Worm (Caenorhabditis elegans): ENCODE data around the gene C09B9.85.
"Not testable (repeated sequence)": the region's sequence is repeated elsewhere in the genome, so short reads cannot be mapped to it uniquely, and the experiment has no call there.

C09B9.85 gene

DNA sequence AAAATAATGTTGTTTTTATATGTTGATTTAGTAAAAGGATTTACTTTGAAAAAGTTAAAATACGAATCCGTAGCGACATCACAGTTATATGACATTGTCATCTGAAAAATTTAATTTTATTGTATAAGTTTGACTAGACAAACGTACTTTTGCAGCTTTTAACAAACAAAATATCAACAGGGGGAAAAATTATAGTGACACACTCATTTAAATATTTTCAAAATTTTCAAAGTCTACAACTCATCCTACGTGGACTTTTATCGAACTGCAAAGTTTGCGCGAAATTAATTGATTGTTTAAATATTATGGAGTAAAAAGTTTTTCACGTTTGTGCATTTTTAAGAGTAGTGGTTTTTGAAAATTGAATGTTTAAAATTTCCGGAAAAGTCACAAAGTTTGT lies at the start of gene C09B9.85:
C09B9.85 (minus strand) TSS at position 101 of the 400 bp plus-strand sequence.
- TF ChIP-seq nhr-102 (tag; optimal IDR thresholded peaks at IDR 0.05) = no peak
- no peak for TF ChIP-seq zip-11 (GFP tag; IDR thresholded peaks at IDR 0.05)
- no peak for TF ChIP-seq sdz-12 (GFP tag; optimal IDR thresholded peaks at IDR 0.05)
- TF ChIP-seq daf-12 (tag; optimal IDR thresholded peaks at IDR 0.05) = no peak
- TF ChIP-seq Y5F2A.4 (GFP tag; optimal IDR thresholded peaks at IDR 0.05) = no peak
- no peak for TF ChIP-seq mes-2 (tag; optimal IDR thresholded peaks at IDR 0.05; ENCODE audit: poor library complexity, severe bottlenecking)
- TF ChIP-seq rbr-2 (tag; optimal IDR thresholded peaks at IDR 0.05) = no peak
- TF ChIP-seq dve-1 (tag; optimal IDR thresholded peaks at IDR 0.05; ENCODE audit: insufficient read depth) = no peak
- TF ChIP-seq cey-2 (tag; optimal IDR thresholded peaks at IDR 0.05; ENCODE audit: borderline replicate concordance, insufficient read depth) = no peak
- TF ChIP-seq lin-13 (GFP tag; optimal IDR thresholded peaks at IDR 0.05) = no peak
- TF ChIP-seq zag-1 (tag; optimal IDR thresholded peaks at IDR 0.05) = no peak
- no peak for TF ChIP-seq ceh-82 (tag; optimal IDR thresholded peaks at IDR 0.05)
- TF ChIP-seq vab-7 (GFP tag; IDR thresholded peaks at IDR 0.05) = no peak

- no peak for TF ChIP-seq lin-29 (GFP tag; IDR thresholded peaks at IDR 0.05)
- TF ChIP-seq mdt-29 (GFP tag; IDR thresholded peaks at IDR 0.05) = no peak
- TF ChIP-seq snpc-1.2 (GFP tag; IDR thresholded peaks at IDR 0.05) = no peak
- no peak for TF ChIP-seq pha-4 (GFP tag; IDR thresholded peaks at IDR 0.05)
- no peak for TF ChIP-seq pha-4 (tag; optimal IDR thresholded peaks at IDR 0.05)
- TF ChIP-seq sdz-12 (GFP tag; optimal IDR thresholded peaks at IDR 0.05) = no peak
- peak in 1 of 2 experiments; percentile 16 for TF ChIP-seq unc-62 (GFP tag; optimal IDR thresholded peaks at IDR 0.05 in 1 of 2)
- TF ChIP-seq unc-62 (tag; optimal IDR thresholded peaks at IDR 0.05) = no peak
Measured at ce11 chrIV:5073836-5074235, 48.3 kb upstream of the C09B9.85 start.

DNA sequence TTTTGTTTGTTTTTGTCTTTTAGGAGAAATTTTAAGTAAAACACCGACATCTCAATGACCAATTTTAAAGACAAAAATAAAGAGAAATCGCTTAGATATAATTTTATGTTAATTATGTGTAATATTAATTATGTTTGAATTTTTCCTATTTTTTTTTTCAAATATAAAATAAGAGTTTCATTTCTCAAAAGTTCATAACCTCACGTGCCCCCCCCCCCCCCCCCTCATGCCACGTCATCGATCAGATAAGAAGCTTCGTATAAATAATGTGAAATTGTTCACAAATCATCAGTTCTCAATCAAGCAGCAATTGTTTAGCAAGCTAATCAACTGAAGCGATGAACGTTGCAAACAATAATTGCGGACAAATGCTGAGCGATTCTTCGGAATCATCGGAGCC lies 45.0 kb upstream of the C09B9.85 start, which contains the start of gene C02B10.6:
C02B10.6 (plus strand) TSS at position 301 of the 400 bp plus-strand sequence.
- not testable (repeated sequence) for TF ChIP-seq hif-1 (tag; optimal IDR thresholded peaks at IDR 0.05); nhr-48 (tag; optimal IDR thresholded peaks at IDR 0.05); madf-9 (GFP tag; conservative IDR thresholded peaks at IDR 0.05)

DNA sequence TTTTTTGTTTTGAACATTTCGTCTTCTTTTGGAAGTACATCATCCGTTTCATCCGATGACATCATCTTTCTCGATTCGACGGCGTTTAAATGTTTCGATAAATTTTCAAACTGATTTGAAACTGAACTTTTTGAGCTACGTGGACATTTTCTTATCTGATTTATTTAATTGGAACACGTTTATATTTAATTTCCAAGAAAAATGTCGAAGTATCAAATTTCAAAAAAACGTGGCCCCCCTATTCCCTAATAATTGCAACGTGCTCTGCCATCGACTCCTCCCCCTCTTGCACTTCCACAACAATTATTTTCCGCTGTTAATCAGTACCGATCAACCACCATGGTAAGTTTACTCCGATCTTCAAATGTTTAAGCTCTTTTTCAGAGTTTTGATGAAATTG lies 43.0 kb upstream of the C09B9.85 start, which contains the start of the genes R13H9.6 and rmd-6:
R13H9.6 (minus strand) TSS at position 101 of the 400 bp plus-strand sequence.
rmd-6 (plus strand) TSS at position 305 of the 400 bp plus-strand sequence.
- not testable (repeated sequence) for TF ChIP-seq rbr-2 (tag; optimal IDR thresholded peaks at IDR 0.05); duxl-1 (tag; optimal IDR thresholded peaks at IDR 0.05; ENCODE audit: poor library complexity); lin-29 (GFP tag; IDR thresholded peaks at IDR 0.05)

- not testable (repeated sequence) for TF ChIP-seq duxl-1 (tag; optimal IDR thresholded peaks at IDR 0.05; ENCODE audit: poor library complexity); ZK337.2 (GFP tag; IDR thresholded peaks at IDR 0.05); Y5F2A.4 (GFP tag; optimal IDR thresholded peaks at IDR 0.05)
Measured at ce11 chrIV:5066887-5067286, 41.3 kb upstream of the C09B9.85 start, which contains the start of gene ttbk-2.2. Gene ttbk-2.2, minus strand, starts transcription at chrIV:5066987.

ce11 chrIV:5064961-5065360 lies 39.4 kb upstream of the C09B9.85 start, which contains the start of gene msp-53:
Gene msp-53, minus strand, starts transcription at chrIV:5065061.
- not testable (repeated sequence) for TF ChIP-seq pha-4 (GFP tag; IDR thresholded peaks at IDR 0.05); pha-4 (tag; optimal IDR thresholded peaks at IDR 0.05); lir-3 (tag; optimal IDR thresholded peaks at IDR 0.05); ceh-32 (tag; optimal IDR thresholded peaks at IDR 0.05; ENCODE audit: poor library complexity)

- TF ChIP-seq hlh-11 (tag; optimal IDR thresholded peaks at IDR 0.05) (peak; percentile 5), mes-2 (tag; optimal IDR thresholded peaks at IDR 0.05; ENCODE audit: poor library complexity, severe bottlenecking) (peak; percentile 43), snpc-1.2 (GFP tag; IDR thresholded peaks at IDR 0.05) (peak; percentile 97), F44E2.7 (GFP tag; IDR thresholded peaks at IDR 0.05) (no peak), lin-38 (GFP tag; IDR thresholded peaks at IDR 0.05) (peak; percentile 36; the same call in 1 of the 2 replicates), unc-130 (GFP tag; optimal IDR thresholded peaks at IDR 0.05) (peak; percentile 29), F49E8.2 (tag; optimal IDR thresholded peaks at IDR 0.05; ENCODE audit: borderline replicate concordance) (peak; percentile 1), Y5F2A.4 (GFP tag; optimal IDR thresholded peaks at IDR 0.05) (no peak), Y105C5A.15 (GFP tag; IDR thresholded peaks at IDR 0.05) (0 out of 2 replicates have a peak, but pooled peaks have one; percentile 35), T26A8.4 (GFP tag; IDR thresholded peaks at IDR 0.05) (peak; percentile 47), set-16 (GFP tag; IDR thresholded peaks at IDR 0.05) (no peak), mdt-29 (GFP tag; IDR thresholded peaks at IDR 0.05) (peak; percentile 63; the same call in 1 of the 2 replicates), dve-1 (tag; optimal IDR thresholded peaks at IDR 0.05; ENCODE audit: insufficient read depth) (peak; percentile 25), zag-1 (tag; optimal IDR thresholded peaks at IDR 0.05) (no peak), ceh-32 (tag; optimal IDR thresholded peaks at IDR 0.05; ENCODE audit: poor library complexity) (no peak), Y48G9A.11 (GFP tag; IDR thresholded peaks at IDR 0.05) (0 out of 2 replicates have a peak, but pooled peaks have one; percentile 16)
Measured at ce11 chrIV:5063297-5063696, 37.8 kb upstream of the C09B9.85 start.
